Fruit fly (Drosophila melanogaster): ENCODE results near the gene ND-B22.

ND-B22 gene

DNA sequence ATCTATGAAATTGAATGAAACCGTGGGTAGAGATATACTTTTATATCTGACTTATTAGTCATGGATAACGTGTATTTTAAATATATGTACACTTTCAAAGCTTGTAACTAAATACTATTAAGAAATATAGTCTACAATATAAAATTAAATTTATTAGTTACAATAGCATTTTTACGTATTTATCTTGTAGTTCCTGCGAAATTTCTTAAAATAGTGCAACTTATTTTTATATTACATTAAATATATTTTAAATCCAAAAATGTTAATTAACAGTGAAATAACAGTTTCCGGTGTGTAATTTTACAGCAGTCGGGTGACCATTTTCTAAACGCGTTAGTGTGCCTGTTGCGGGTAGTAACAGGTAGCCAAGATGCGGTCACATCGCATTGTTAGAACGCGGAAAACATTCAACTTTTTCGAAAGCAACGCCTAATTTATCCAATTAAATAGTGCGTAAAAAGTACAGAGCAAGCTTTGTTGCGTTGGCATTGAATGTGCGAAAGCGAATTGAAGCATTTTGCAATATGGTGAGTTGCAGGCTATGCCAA, 27.8 kb upstream of the ND-B22 start, which contains the start of the genes CG10859 and CG7110 (continued):
- TF ChIP-seq gro (GFP tag; optimal IDR thresholded peaks at IDR 0.05): peak; percentile 21
- TF ChIP-seq mirr (GFP tag; optimal IDR thresholded peaks at IDR 0.05): peak; percentile 55
- TF ChIP-seq shn (GFP tag; optimal IDR thresholded peaks at IDR 0.05): no peak
- no peak for TF ChIP-seq CG4282 (GFP tag; optimal IDR thresholded peaks at IDR 0.05)
- TF ChIP-seq CG8765 (GFP tag; IDR thresholded peaks at IDR 0.05): no peak
- 0 out of 2 replicates have a peak, but pooled peaks have one; percentile 9 for TF ChIP-seq aop (GFP tag; IDR thresholded peaks at IDR 0.05)
- TF ChIP-seq Kr (GFP tag; optimal IDR thresholded peaks at IDR 0.05): no peak
- TF ChIP-seq Elba2 (GFP tag; optimal IDR thresholded peaks at IDR 0.05): peak; percentile 66
- peak; percentile 72 for TF ChIP-seq CG6765 (GFP tag; optimal IDR thresholded peaks at IDR 0.05)
- TF ChIP-seq CG14710 (tag; optimal IDR thresholded peaks at IDR 0.05): peak; percentile 65
- no peak for TF ChIP-seq CG10462 (GFP tag; optimal IDR thresholded peaks at IDR 0.05)
- no peak for TF ChIP-seq ttk (GFP tag; IDR thresholded peaks at IDR 0.05)
- peak; percentile 65 for TF ChIP-seq CG18619 (GFP tag; optimal IDR thresholded peaks at IDR 0.05)
- TF ChIP-seq CG10979 (tag; optimal IDR thresholded peaks at IDR 0.05): peak; percentile 22
- peak; percentile 33 for TF ChIP-seq twi (tag; optimal IDR thresholded peaks at IDR 0.05)
- TF ChIP-seq Rfx (GFP tag; IDR thresholded peaks at IDR 0.05): peak; percentile 9; the same call in 1 of the 2 replicates
- no peak for TF ChIP-seq CG10274 (GFP tag; optimal IDR thresholded peaks at IDR 0.05)
- no peak for TF ChIP-seq Dbx (GFP tag; IDR thresholded peaks at IDR 0.05)
- no peak for TF ChIP-seq Lim3 (GFP tag; IDR thresholded peaks at IDR 0.05)
- peak; percentile 89 for TF ChIP-seq CG7987 (GFP tag; optimal IDR thresholded peaks at IDR 0.05)
- no peak for TF ChIP-seq CG6791 (GFP tag; IDR thresholded peaks at IDR 0.05; ENCODE audit: partially characterized antibody)
- no peak for TF ChIP-seq peb (GFP tag; IDR thresholded peaks at IDR 0.05)
- no peak for TF ChIP-seq Taf1 (GFP tag; IDR thresholded peaks at IDR 0.05)
- TF ChIP-seq Ada2b (GFP tag; IDR thresholded peaks at IDR 0.05): no peak
- no peak for TF ChIP-seq CG8281 (tag; optimal IDR thresholded peaks at IDR 0.05)
- no peak for TF ChIP-seq CG31365 (tag; optimal IDR thresholded peaks at IDR 0.05)
- no peak for TF ChIP-seq stc (GFP tag; IDR thresholded peaks at IDR 0.05)
- peak; percentile 11 for TF ChIP-seq Fer2 (tag; optimal IDR thresholded peaks at IDR 0.05)
- TF ChIP-seq so (GFP tag; IDR thresholded peaks at IDR 0.05): no peak
- TF ChIP-seq bowl (GFP tag; IDR thresholded peaks at IDR 0.05): no peak
- TF ChIP-seq CG11247 (GFP tag; IDR thresholded peaks at IDR 0.05): no peak
- no peak for TF ChIP-seq Bdp1 (GFP tag; optimal IDR thresholded peaks at IDR 0.05)
- TF ChIP-seq CG3838 (GFP tag; optimal IDR thresholded peaks at IDR 0.05): no peak
- peak; percentile 41 for TF ChIP-seq CG10209 (GFP tag; optimal IDR thresholded peaks at IDR 0.05)
- no peak for TF ChIP-seq CG7963 (GFP tag; IDR thresholded peaks at IDR 0.05; ENCODE audit: partially characterized antibody)
- TF ChIP-seq H2.0 (GFP tag; IDR thresholded peaks at IDR 0.05): no peak
- TF ChIP-seq Hr78 (GFP tag; optimal IDR thresholded peaks at IDR 0.05): no peak
- no peak for TF ChIP-seq Spps (tag; optimal IDR thresholded peaks at IDR 0.05)
- peak; percentile 31 for TF ChIP-seq Hsf (GFP tag; optimal IDR thresholded peaks at IDR 0.05)
- peak; percentile 89 for TF ChIP-seq kah (GFP tag; optimal IDR thresholded peaks at IDR 0.05)
- no peak for TF ChIP-seq gsb (GFP tag; IDR thresholded peaks at IDR 0.05)
- peak; percentile 9 for TF ChIP-seq gcm (GFP tag; optimal IDR thresholded peaks at IDR 0.05)
- TF ChIP-seq luna (GFP tag; optimal IDR thresholded peaks at IDR 0.05): no peak
- TF ChIP-seq Hr39 (optimal IDR thresholded peaks at IDR 0.05): no peak
- peak; percentile 52 for TF ChIP-seq CG2712 (tag; optimal IDR thresholded peaks at IDR 0.05)
- no peak for TF ChIP-seq Dad (GFP tag; optimal IDR thresholded peaks at IDR 0.05)
- TF ChIP-seq CG8359 (GFP tag; optimal IDR thresholded peaks at IDR 0.05; ENCODE audit: borderline replicate concordance): peak; percentile 38
- TF ChIP-seq hbn (GFP tag; IDR thresholded peaks at IDR 0.05; ENCODE audit: partially characterized antibody): no peak
- TF ChIP-seq zfh1 (GFP tag; IDR thresholded peaks at IDR 0.05): no peak
- TF ChIP-seq CG13775 (GFP tag; optimal IDR thresholded peaks at IDR 0.05): peak; percentile 66
- peak; percentile 7 for TF ChIP-seq CG13624 (GFP tag; optimal IDR thresholded peaks at IDR 0.05)

Measured in whole organism, embryonic.